Fruit fly (Drosophila melanogaster) whole organism, adult: ENCODE results near the gene kirre.

Experiments
- CG11617 ChIP-seq: fragments of 200-800 bp; sonication (Bioruptor generic); optimal IDR thresholded peaks from 2 replicates; lab custom pipeline; 2017; ENCODE audit warnings: mild to moderate bottlenecking, missing biosample characterization, missing genetic modification reagents, missing genetic modification characterization
- CG12768 ChIP-seq: fragments of 200-800 bp; sonication (Bioruptor generic); optimal IDR thresholded peaks from 2 replicates; lab custom pipeline; 2017; ENCODE audit warnings: missing biosample characterization, missing genetic modification characterization, mild to moderate bottlenecking, moderate library complexity, missing genetic modification reagents
- CG14711 ChIP-seq: fragments of 200-800 bp; sonication (Bioruptor generic); optimal IDR thresholded peaks from 2 replicates; lab custom pipeline; 2018; ENCODE audit warnings: missing biosample characterization, mild to moderate bottlenecking, missing genetic modification characterization, moderate library complexity
- CG1620 ChIP-seq: fragments of 200-800 bp; sonication (Bioruptor generic); optimal IDR thresholded peaks from 2 replicates; lab custom pipeline; 2016; ENCODE audit warnings: missing biosample characterization, missing genetic modification characterization
- CG33017 ChIP-seq: fragments of 200-800 bp; sonication (Bioruptor generic); optimal IDR thresholded peaks from 2 replicates; lab custom pipeline; 2018; ENCODE audit warnings: missing biosample characterization, mild to moderate bottlenecking, missing genetic modification characterization, moderate library complexity
- CG5204 ChIP-seq: fragments of 200-800 bp; sonication (Bioruptor generic); optimal IDR thresholded peaks from 2 replicates; lab custom pipeline; 2016; ENCODE audit warnings: missing biosample characterization, missing genetic modification characterization
- CG7045 ChIP-seq: fragments of 200-800 bp; sonication (Bioruptor generic); optimal IDR thresholded peaks from 2 replicates; lab custom pipeline; 2017; ENCODE audit warnings: missing biosample characterization, mild to moderate bottlenecking, missing genetic modification characterization
- CG7101 ChIP-seq: fragments of 200-800 bp; sonication (Bioruptor generic); optimal IDR thresholded peaks from 2 replicates; lab custom pipeline; 2018; ENCODE audit warnings: missing biosample characterization, mild to moderate bottlenecking, missing genetic modification characterization, moderate library complexity
- Clk ChIP-seq: fragments of 200-800 bp; sonication (Bioruptor generic); optimal IDR thresholded peaks from 2 replicates; lab custom pipeline; 2017; ENCODE audit warnings: missing biosample characterization, missing genetic modification characterization
- Crg-1 ChIP-seq: fragments of 200-800 bp; sonication (Bioruptor generic); optimal IDR thresholded peaks from 2 replicates; lab custom pipeline; 2016; ENCODE audit warnings: missing biosample characterization, missing genetic modification characterization
- Hr96 ChIP-seq: fragments of 200-800 bp; sonication (Bioruptor generic); optimal IDR thresholded peaks from 2 replicates; lab custom pipeline; 2016; ENCODE audit warnings: missing biosample characterization, missing genetic modification characterization
- Mnt ChIP-seq: fragments of 200-800 bp; sonication (Bioruptor generic); optimal IDR thresholded peaks from 2 replicates; lab custom pipeline; 2016; ENCODE audit warnings: missing biosample characterization, mild to moderate bottlenecking, missing genetic modification characterization
- bab1 ChIP-seq: fragments of 200-800 bp; sonication (Bioruptor generic); optimal IDR thresholded peaks from 3 replicates; lab custom pipeline; 2019; ENCODE audit warnings: missing biosample characterization, mild to moderate bottlenecking, missing genetic modification characterization, moderate library complexity
- cic ChIP-seq: fragments of 200-800 bp; sonication (Bioruptor generic); optimal IDR thresholded peaks from 2 replicates; lab custom pipeline; 2017; ENCODE audit warnings: missing biosample characterization, mild to moderate bottlenecking, missing genetic modification characterization, moderate library complexity
- cnc ChIP-seq, 2 experiments: fragments of >200 bp; optimal IDR thresholded peaks; 2 replicates each; lab custom pipeline; 2017
- kay ChIP-seq: fragments of 200-800 bp; sonication (Bioruptor generic); peaks from one replicate; lab custom pipeline; 2016; ENCODE audit warnings: missing biosample characterization, missing genetic modification characterization, borderline replicate concordance
- ovo ChIP-seq: fragments of 200-800 bp; sonication (Bioruptor generic); optimal IDR thresholded peaks from 2 replicates; lab custom pipeline; 2016; ENCODE audit warnings: missing biosample characterization, missing genetic modification characterization
- pad ChIP-seq: fragments of 200-800 bp; sonication (Bioruptor generic); optimal IDR thresholded peaks from 3 replicates; lab custom pipeline; 2017; ENCODE audit warnings: missing biosample characterization, missing genetic modification characterization, mild to moderate bottlenecking, moderate library complexity, missing genetic modification reagents
- tj ChIP-seq: fragments of 200-800 bp; sonication (Bioruptor generic); optimal IDR thresholded peaks from 3 replicates; lab custom pipeline; 2017; ENCODE audit warnings: missing biosample characterization, mild to moderate bottlenecking, missing genetic modification characterization, moderate library complexity
- toe ChIP-seq: fragments of 200-800 bp; sonication (Bioruptor generic); optimal IDR thresholded peaks from 2 replicates; lab custom pipeline; 2016; ENCODE audit warnings: missing biosample characterization, missing genetic modification characterization

The kirre gene

dm6 chrX:2749693-2750092, 9.5 kb downstream of the kirre start:
- no peak for TF ChIP-seq toe (GFP tag; lab: Kevin White, UChicago)
- no peak for TF ChIP-seq CG7045
- no peak for TF ChIP-seq bab1 (GFP tag; lab: Kevin White, UChicago)
- TF ChIP-seq CG12768 (GFP tag; lab: Kevin White, UChicago) = no peak
- no peak for TF ChIP-seq kay
- no peak for TF ChIP-seq pad (GFP tag; lab: Kevin White, UChicago)
- TF ChIP-seq cic (GFP tag; lab: Kevin White, UChicago) = no peak
- TF ChIP-seq Hr96 (GFP tag; lab: Kevin White, UChicago) = no peak
- no peak for TF ChIP-seq Crg-1 (GFP tag; lab: Kevin White, UChicago)
- TF ChIP-seq CG33017 (tag; lab: Kevin White, UChicago) = no peak

- TF ChIP-seq ovo (GFP tag; lab: Kevin White, UChicago) = no peak
- TF ChIP-seq Crg-1 (GFP tag; lab: Kevin White, UChicago) = no peak
Observed at dm6 chrX:2757400-2757799, 17.2 kb downstream of the kirre start.

dm6 chrX:2761198-2761597, 21.0 kb downstream of the kirre start:
- TF ChIP-seq CG5204 (GFP tag; lab: Kevin White, UChicago) = no peak
- TF ChIP-seq Hr96 (GFP tag; lab: Kevin White, UChicago) = no peak
- TF ChIP-seq CG33017 (tag; lab: Kevin White, UChicago) = no peak
- TF ChIP-seq cic (GFP tag; lab: Kevin White, UChicago) = no peak
- TF ChIP-seq CG14711 (tag; lab: Kevin White, UChicago) = no peak
- TF ChIP-seq CG12768 (GFP tag; lab: Kevin White, UChicago) = no peak

dm6 chrX:2765440-2765839, 25.3 kb downstream of the kirre start:
- TF ChIP-seq Hr96 (GFP tag; lab: Kevin White, UChicago) (no peak), cic (GFP tag; lab: Kevin White, UChicago) (no peak), kay (no peak), CG5204 (GFP tag; lab: Kevin White, UChicago) (no peak), CG33017 (tag; lab: Kevin White, UChicago) (no peak), Crg-1 (GFP tag; lab: Kevin White, UChicago) (no peak), CG7045 (no peak), CG12768 (GFP tag; lab: Kevin White, UChicago) (no peak), Mnt (GFP tag; lab: Kevin White, UChicago) (no peak), pad (GFP tag; lab: Kevin White, UChicago) (no peak), CG11617 (GFP tag; lab: Kevin White, UChicago) (no peak), CG14711 (tag; lab: Kevin White, UChicago) (no peak), Clk (no peak), CG1620 (GFP tag; lab: Kevin White, UChicago) (no peak), CG7101 (tag; lab: Kevin White, UChicago) (no peak)

- peak; percentile 80 for TF ChIP-seq CG1620 (GFP tag; lab: Kevin White, UChicago)
- no peak for TF ChIP-seq cnc (optimal IDR thresholded peaks at IDR 0.05; lab: Kevin White, UChicago)
- peak; percentile 68 for TF ChIP-seq Mnt (GFP tag; lab: Kevin White, UChicago)
- peak; percentile 61 for TF ChIP-seq CG11617 (GFP tag; lab: Kevin White, UChicago)
- TF ChIP-seq cic (GFP tag; lab: Kevin White, UChicago) = no peak
- peak; percentile 35 for TF ChIP-seq Crg-1 (GFP tag; lab: Kevin White, UChicago)
- TF ChIP-seq CG7101 (tag; lab: Kevin White, UChicago) = peak; percentile 93
- peak; percentile 84 for TF ChIP-seq toe (GFP tag; lab: Kevin White, UChicago)
- peak; percentile 56 for TF ChIP-seq tj (GFP tag; lab: Kevin White, UChicago)
- peak; percentile 84 for TF ChIP-seq bab1 (GFP tag; lab: Kevin White, UChicago)
- peak; percentile 87 for TF ChIP-seq CG7045
- TF ChIP-seq CG5204 (GFP tag; lab: Kevin White, UChicago) = peak; percentile 80
- peak; percentile 87 for TF ChIP-seq CG12768 (GFP tag; lab: Kevin White, UChicago)
- TF ChIP-seq ovo (GFP tag; lab: Kevin White, UChicago) = peak; percentile 12
- peak; percentile 86 for TF ChIP-seq CG33017 (tag; lab: Kevin White, UChicago)
- no peak for TF ChIP-seq kay
- TF ChIP-seq pad (GFP tag; lab: Kevin White, UChicago) = peak; percentile 66
- peak; percentile 92 for TF ChIP-seq Hr96 (GFP tag; lab: Kevin White, UChicago)
- peak; percentile 72 for TF ChIP-seq Clk
- peak; percentile 89 for TF ChIP-seq CG14711 (tag; lab: Kevin White, UChicago)
Observed at dm6 chrX:2786553-2787118, 46.5 kb downstream of the kirre start.

dm6 chrX:2787267-2787666, 47.1 kb downstream of the kirre start:
- peak; percentile 1 for TF ChIP-seq cic (GFP tag; lab: Kevin White, UChicago)
- peak; percentile 76 for TF ChIP-seq pad (GFP tag; lab: Kevin White, UChicago)
- peak; percentile 42 for TF ChIP-seq ovo (GFP tag; lab: Kevin White, UChicago)
- TF ChIP-seq Hr96 (GFP tag; lab: Kevin White, UChicago) = peak; percentile 81
- TF ChIP-seq Crg-1 (GFP tag; lab: Kevin White, UChicago) = peak; percentile 30
- peak; percentile 90 for TF ChIP-seq CG7101 (tag; lab: Kevin White, UChicago)
- peak; percentile 88 for TF ChIP-seq kay
- peak; percentile 74 for TF ChIP-seq CG12768 (GFP tag; lab: Kevin White, UChicago)
- TF ChIP-seq CG5204 (GFP tag; lab: Kevin White, UChicago) = peak; percentile 85
- peak; percentile 78 for TF ChIP-seq CG33017 (tag; lab: Kevin White, UChicago)
- peak; percentile 79 for TF ChIP-seq CG1620 (GFP tag; lab: Kevin White, UChicago)
- TF ChIP-seq CG11617 (GFP tag; lab: Kevin White, UChicago) = peak; percentile 92
- TF ChIP-seq tj (GFP tag; lab: Kevin White, UChicago) = peak; percentile 77
- peak; percentile 93 for TF ChIP-seq bab1 (GFP tag; lab: Kevin White, UChicago)
- peak; percentile 83 for TF ChIP-seq CG14711 (tag; lab: Kevin White, UChicago)
- TF ChIP-seq cnc (optimal IDR thresholded peaks at IDR 0.05; lab: Kevin White, UChicago) = no peak
- peak; percentile 64 for TF ChIP-seq Mnt (GFP tag; lab: Kevin White, UChicago)
- TF ChIP-seq CG7045 = peak; percentile 85
- peak; percentile 71 for TF ChIP-seq Clk
- TF ChIP-seq toe (GFP tag; lab: Kevin White, UChicago) = peak; percentile 72
